Worm (Caenorhabditis elegans) whole organism, L2 larva: ENCODE results near the gene T04C12.11.

Source experiments
- ama-1 ChIP-seq: fragments of 150-350 bp; optimal IDR thresholded peaks from 2 replicates; lab custom pipeline; 2018; ENCODE audit warnings: inconsistent platforms
- ceh-82 ChIP-seq: fragments of 150-350 bp; optimal IDR thresholded peaks from 2 replicates; lab custom pipeline; 2014; ENCODE audit warnings: missing biosample characterization, missing genetic modification characterization
- elt-3 ChIP-seq: sonication (generic microtip); optimal IDR thresholded peaks from 2 replicates; lab custom pipeline; 2017; ENCODE audit warnings: missing biosample characterization, missing genetic modification characterization
- lin-11 ChIP-seq: fragments of 150-350 bp; sonication (generic microtip); optimal IDR thresholded peaks from 2 replicates; lab custom pipeline; 2014; ENCODE audit warnings: missing biosample characterization, missing genetic modification characterization, inconsistent platforms, mixed read lengths
- nhr-10 ChIP-seq: sonication (generic microtip); optimal IDR thresholded peaks from 2 replicates; lab custom pipeline; 2017; ENCODE audit warnings: missing biosample characterization, missing genetic modification characterization
- nhr-11 ChIP-seq: fragments of 150-350 bp; optimal IDR thresholded peaks from 2 replicates; lab custom pipeline; 2014; ENCODE audit warnings: missing biosample characterization, missing genetic modification characterization
- nhr-237 ChIP-seq: fragments of 150-350 bp; optimal IDR thresholded peaks from 2 replicates; lab custom pipeline; 2014; ENCODE audit warnings: missing biosample characterization, missing genetic modification characterization
- skn-1 ChIP-seq: sonication (generic microtip); optimal IDR thresholded peaks from 2 replicates; lab custom pipeline; 2017; ENCODE audit warnings: missing biosample characterization, missing genetic modification characterization
- unc-55 ChIP-seq: fragments of 150-350 bp; sonication (generic microtip); optimal IDR thresholded peaks from 3 replicates; lab custom pipeline; 2014; ENCODE audit warnings: missing biosample characterization, missing genetic modification reagents, missing genetic modification characterization
- zag-1 ChIP-seq: fragments of 150-350 bp; optimal IDR thresholded peaks from 2 replicates; lab custom pipeline; 2014; ENCODE audit warnings: missing biosample characterization, missing genetic modification characterization

DNA sequence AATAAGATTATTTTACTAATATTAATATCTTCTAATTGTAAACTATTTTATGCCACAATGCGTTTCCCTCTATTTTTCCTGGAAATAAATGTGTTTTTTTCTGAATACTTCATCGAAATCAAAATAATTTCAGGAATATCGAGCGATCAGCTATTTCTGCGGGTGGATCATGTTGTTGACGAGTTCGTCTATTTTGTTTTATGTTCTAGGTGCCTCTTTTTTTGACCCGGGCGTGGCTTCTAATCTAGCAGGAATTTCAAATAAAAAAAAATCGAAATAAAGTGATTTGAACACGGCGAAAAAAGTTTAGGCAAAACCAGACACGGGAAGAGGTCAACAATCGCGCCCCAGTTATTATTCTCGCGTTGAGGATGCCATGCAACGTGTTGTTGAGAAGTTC, 8.2 kb downstream of the T04C12.11 start, which contains the start of gene T04C12.33:
- TF ChIP-seq lin-11 (tag; lab: Kevin White, UChicago) (no peak), zag-1 (tag; lab: Kevin White, UChicago) (no peak), unc-55 (GFP tag; lab: Kevin White, UChicago) (no peak), skn-1 (tag; lab: Kevin White, UChicago) (no peak), nhr-11 (tag; lab: Kevin White, UChicago) (no peak), ama-1 (lab: Kevin White, UChicago) (no peak), elt-3 (tag; lab: Kevin White, UChicago) (no peak), nhr-237 (no peak), nhr-10 (tag; lab: Kevin White, UChicago) (no peak), ceh-82 (no peak)
